Worm (Caenorhabditis elegans) whole organism, L4 larva: Measurements from ENCODE around the gene melo-1.

Experiments used
- F10B5.3 ChIP-seq: sonication (generic microtip); optimal IDR thresholded peaks from 2 replicates; lab custom pipeline; 2016; ENCODE audit warnings: mild to moderate bottlenecking, missing genetic modification characterization, missing compliant biosample characterization
- F37D6.2 ChIP-seq: sonication (generic microtip); optimal IDR thresholded peaks from 2 replicates; lab custom pipeline; 2016; ENCODE audit warnings: mild to moderate bottlenecking, missing genetic modification characterization, missing compliant biosample characterization
- F44E2.7 ChIP-seq: fragments of 200-800 bp; sonication (Bioruptor generic); IDR thresholded peaks from 2 replicates; pipeline ENCODE4 v2.1.2; 2022; ENCODE audit warnings: missing genetic modification characterization, missing compliant biosample characterization
- F49E8.2 ChIP-seq: sonication (generic microtip); optimal IDR thresholded peaks from 2 replicates; lab custom pipeline; 2016; ENCODE audit warnings: missing compliant biosample characterization, mild to moderate bottlenecking, missing genetic modification characterization, borderline replicate concordance
- R02D3.7 ChIP-seq: fragments of 150-350 bp; sonication (generic microtip); optimal IDR thresholded peaks from 3 replicates; lab custom pipeline; 2014; ENCODE audit warnings: missing biosample characterization, missing genetic modification characterization
- T20F7.1 ChIP-seq: fragments of 200-800 bp; sonication (Bioruptor generic); optimal IDR thresholded peaks from 2 replicates; lab custom pipeline; 2018; ENCODE audit warnings: mild to moderate bottlenecking, missing genetic modification characterization, missing compliant biosample characterization
- T26A8.4 ChIP-seq: fragments of 200-800 bp; sonication (Bioruptor generic); IDR thresholded peaks from 2 replicates; pipeline ENCODE4 v1.3.6; 2022; ENCODE audit warnings: missing genetic modification characterization, missing compliant biosample characterization
- ama-1 ChIP-seq: fragments of 150-350 bp; optimal IDR thresholded peaks from 2 replicates; lab custom pipeline; 2014; ENCODE audit warnings: inconsistent platforms, mixed read lengths
- ceh-20 ChIP-seq: fragments of 200-800 bp; sonication (Bioruptor generic); IDR thresholded peaks from 2 replicates; pipeline ENCODE4 v1.3.6; 2022; ENCODE audit warnings: missing genetic modification reagents, missing genetic modification characterization, missing compliant biosample characterization
- ceh-28 ChIP-seq: fragments of 150-350 bp; optimal IDR thresholded peaks from 2 replicates; lab custom pipeline; 2014; ENCODE audit warnings: missing biosample characterization, missing genetic modification reagents, missing genetic modification characterization
- ceh-32 ChIP-seq: sonication (generic microtip); optimal IDR thresholded peaks from 2 replicates; lab custom pipeline; 2016; ENCODE audit warnings: mild to moderate bottlenecking, missing genetic modification characterization, missing compliant biosample characterization; ENCODE audit not compliant: poor library complexity
- ceh-82 ChIP-seq: sonication (generic microtip); optimal IDR thresholded peaks from 2 replicates; lab custom pipeline; 2017; ENCODE audit warnings: missing biosample characterization, missing genetic modification characterization
- daf-16 ChIP-seq, 3 experiments: sonication (generic microtip); optimal IDR thresholded peaks; 2 replicates each; lab custom pipeline; 2016 to 2017; ENCODE audit warnings: missing genetic modification characterization in 3 of 3, missing genetic modification reagents in 3 of 3, mild to moderate bottlenecking in 2 of 3, missing compliant biosample characterization in 2 of 3, missing biosample characterization in 1 of 3, moderate library complexity in 1 of 3
- daf-19 ChIP-seq: fragments of 200-800 bp; sonication (Bioruptor generic); conservative IDR thresholded peaks from 2 replicates; pipeline ENCODE4 v1.3.6; 2022; ENCODE audit warnings: missing genetic modification characterization, missing compliant biosample characterization
- daf-8 ChIP-seq: fragments of 200-800 bp; sonication (Bioruptor generic); IDR thresholded peaks from 2 replicates; pipeline ENCODE4 v1.3.6; 2022; ENCODE audit warnings: missing genetic modification characterization, missing compliant biosample characterization
- dpl-1 ChIP-seq: fragments of 150-350 bp; optimal IDR thresholded peaks from 2 replicates; lab custom pipeline; 2014; ENCODE audit warnings: missing biosample characterization, missing genetic modification reagents, missing genetic modification characterization
- dve-1 ChIP-seq: sonication (generic microtip); optimal IDR thresholded peaks from 2 replicates; lab custom pipeline; 2017; ENCODE audit warnings: antibody characterized with exemption, mild to moderate bottlenecking, missing genetic modification characterization, missing compliant biosample characterization; ENCODE audit not compliant: insufficient read depth
- egl-27 ChIP-seq: sonication (generic microtip); optimal IDR thresholded peaks from 3 replicates; lab custom pipeline; 2017; ENCODE audit warnings: missing biosample characterization, missing genetic modification reagents, missing genetic modification characterization
- egl-43 ChIP-seq: fragments of 200-800 bp; sonication (Bioruptor generic); IDR thresholded peaks from 2 replicates; pipeline ENCODE4 v1.3.6; 2022; ENCODE audit warnings: missing genetic modification reagents, missing genetic modification characterization, missing compliant biosample characterization
- fkh-10 ChIP-seq: fragments of 150-350 bp; optimal IDR thresholded peaks from 2 replicates; lab custom pipeline; 2014; ENCODE audit warnings: missing biosample characterization, missing genetic modification reagents, missing genetic modification characterization
- gei-8 ChIP-seq: fragments of 200-800 bp; sonication (Bioruptor generic); optimal IDR thresholded peaks from 2 replicates; lab custom pipeline; 2018; ENCODE audit warnings: mild to moderate bottlenecking, missing genetic modification characterization, missing compliant biosample characterization
- hlh-30 ChIP-seq: sonication (generic microtip); optimal IDR thresholded peaks from 2 replicates; lab custom pipeline; 2017; ENCODE audit warnings: antibody characterized with exemption, mild to moderate bottlenecking, missing genetic modification characterization, missing compliant biosample characterization; ENCODE audit not compliant: insufficient read depth
- hmg-1.1 ChIP-seq: fragments of 200-800 bp; sonication (Bioruptor generic); IDR thresholded peaks from 2 replicates; pipeline ENCODE4 v1.3.6; 2022; ENCODE audit warnings: missing genetic modification reagents, missing genetic modification characterization, missing compliant biosample characterization
- lin-1 ChIP-seq: fragments of 200-800 bp; sonication (Bioruptor generic); IDR thresholded peaks from 2 replicates; pipeline ENCODE4 v1.3.6; 2022; ENCODE audit warnings: missing genetic modification reagents, missing genetic modification characterization, missing compliant biosample characterization
- lin-15B ChIP-seq: fragments of 150-350 bp; sonication (generic microtip); optimal IDR thresholded peaks from 3 replicates; lab custom pipeline; 2014; ENCODE audit warnings: missing biosample characterization, missing genetic modification characterization
- lin-29 ChIP-seq: fragments of 200-800 bp; sonication (Bioruptor generic); IDR thresholded peaks from 2 replicates; pipeline ENCODE4 v1.3.6; 2022; ENCODE audit warnings: missing genetic modification reagents, missing genetic modification characterization, missing compliant biosample characterization
- lin-38 ChIP-seq: fragments of 200-800 bp; sonication (Bioruptor generic); IDR thresholded peaks from 2 replicates; pipeline ENCODE4 v1.3.6; 2022; ENCODE audit warnings: missing genetic modification reagents, missing genetic modification characterization, missing compliant biosample characterization
- lin-39 ChIP-seq: fragments of 150-350 bp; optimal IDR thresholded peaks from 2 replicates; lab custom pipeline; 2014; ENCODE audit warnings: missing biosample characterization, missing genetic modification reagents, missing genetic modification characterization
- lir-3 ChIP-seq: sonication (generic microtip); optimal IDR thresholded peaks from 2 replicates; lab custom pipeline; 2016; ENCODE audit warnings: mild to moderate bottlenecking, missing genetic modification characterization, missing compliant biosample characterization
- lsy-2 ChIP-seq, 2 experiments: fragments of 150-350 bp in 1 of 2; sonication (generic microtip) in 1 of 2; optimal IDR thresholded peaks; 2 replicates each; lab custom pipeline; 2014 to 2017; ENCODE audit warnings: missing biosample characterization in 2 of 2, missing genetic modification characterization in 2 of 2
- madf-5 ChIP-seq, 2 experiments: fragments of 200-800 bp; sonication (Bioruptor generic); IDR thresholded peaks; 2 replicates each; pipeline ENCODE4 v1.3.6; 2022; ENCODE audit warnings: missing compliant biosample characterization in 2 of 2, missing genetic modification characterization in 2 of 2
- madf-9 ChIP-seq: fragments of 200-800 bp; sonication (Bioruptor generic); conservative IDR thresholded peaks from 2 replicates; pipeline ENCODE4 v1.3.6; 2022; ENCODE audit warnings: missing genetic modification reagents, missing genetic modification characterization, missing compliant biosample characterization
- mdt-29 ChIP-seq: fragments of 200-800 bp; sonication (Bioruptor generic); IDR thresholded peaks from 2 replicates; pipeline ENCODE4 v1.3.6; 2022; ENCODE audit warnings: missing genetic modification reagents, missing genetic modification characterization, missing compliant biosample characterization
- mes-2 ChIP-seq: sonication (generic microtip); optimal IDR thresholded peaks from 2 replicates; lab custom pipeline; 2016; ENCODE audit warnings: missing genotype, mild to moderate bottlenecking, missing genetic modification characterization, missing compliant biosample characterization; ENCODE audit not compliant: poor library complexity, severe bottlenecking
- mxl-2 ChIP-seq: fragments of 200-800 bp; sonication (Bioruptor generic); conservative IDR thresholded peaks from 2 replicates; pipeline ENCODE4 v1.3.6; 2022; ENCODE audit warnings: missing genetic modification reagents, missing genetic modification characterization, missing compliant biosample characterization
- nhr-111 ChIP-seq: fragments of 200-800 bp; sonication (Bioruptor generic); optimal IDR thresholded peaks from 2 replicates; lab custom pipeline; 2018; ENCODE audit warnings: mild to moderate bottlenecking, missing genetic modification characterization, missing compliant biosample characterization
- nhr-237 ChIP-seq: sonication (generic microtip); optimal IDR thresholded peaks from 2 replicates; lab custom pipeline; 2017; ENCODE audit warnings: missing biosample characterization, missing genetic modification characterization
- nhr-28 ChIP-seq: fragments of 150-350 bp; optimal IDR thresholded peaks from 2 replicates; lab custom pipeline; 2014; ENCODE audit warnings: missing biosample characterization, missing genetic modification characterization
- nhr-41 ChIP-seq: fragments of 200-800 bp; sonication (Bioruptor generic); IDR thresholded peaks from 2 replicates; pipeline ENCODE4 v1.3.6; 2022; ENCODE audit warnings: missing genetic modification reagents, missing genetic modification characterization, missing compliant biosample characterization
- nhr-48 ChIP-seq: sonication (generic microtip); optimal IDR thresholded peaks from 2 replicates; lab custom pipeline; 2016; ENCODE audit warnings: mild to moderate bottlenecking, missing genetic modification characterization, missing compliant biosample characterization
- pqm-1 ChIP-seq: sonication (generic microtip); optimal IDR thresholded peaks from 2 replicates; lab custom pipeline; 2017; ENCODE audit warnings: missing biosample characterization, missing genetic modification characterization
- sdz-12 ChIP-seq: fragments of 200-800 bp; sonication (Bioruptor generic); optimal IDR thresholded peaks from 2 replicates; lab custom pipeline; 2018; ENCODE audit warnings: mild to moderate bottlenecking, missing genetic modification characterization, missing compliant biosample characterization
- set-16 ChIP-seq: fragments of 200-800 bp; sonication (Bioruptor generic); IDR thresholded peaks from 2 replicates; pipeline ENCODE4 v1.3.6; 2022; ENCODE audit warnings: missing genetic modification reagents, missing genetic modification characterization, missing compliant biosample characterization
- snpc-1.2 ChIP-seq: fragments of 200-800 bp; sonication (Bioruptor generic); IDR thresholded peaks from 2 replicates; pipeline ENCODE4 v1.3.6; 2022; ENCODE audit warnings: missing genetic modification reagents, missing genetic modification characterization, missing compliant biosample characterization
- spr-1 ChIP-seq: sonication (generic microtip); optimal IDR thresholded peaks from 2 replicates; lab custom pipeline; 2016; ENCODE audit warnings: mild to moderate bottlenecking, missing genetic modification characterization, missing compliant biosample characterization
- tag-97 ChIP-seq: fragments of 200-800 bp; sonication (Bioruptor generic); IDR thresholded peaks from 2 replicates; pipeline ENCODE4 v1.3.6; 2022; ENCODE audit warnings: missing genetic modification characterization, missing compliant biosample characterization
- unc-62 ChIP-seq, 3 experiments: fragments of 150-350 bp in 1 of 3; sonication (generic microtip); optimal IDR thresholded peaks in 2 of 3; peaks in 1 of 3; 1 replicate in 1 of 3; 2 replicates in 2 of 3; lab custom pipeline; 2014 to 2017; ENCODE audit warnings: missing biosample characterization in 3 of 3, missing genetic modification characterization in 3 of 3, missing genetic modification reagents in 3 of 3, missing genotype in 1 of 3
- vab-7 ChIP-seq: fragments of 200-800 bp; sonication (Bioruptor generic); IDR thresholded peaks from 2 replicates; pipeline ENCODE4 v1.3.6; 2022; ENCODE audit warnings: missing genetic modification reagents, missing genetic modification characterization, missing compliant biosample characterization
- ztf-11 ChIP-seq: fragments of 150-350 bp; optimal IDR thresholded peaks from 2 replicates; lab custom pipeline; 2014; ENCODE audit warnings: missing biosample characterization, missing genetic modification characterization
- ztf-7 ChIP-seq: fragments of 150-350 bp; optimal IDR thresholded peaks from 2 replicates; lab custom pipeline; 2014; ENCODE audit warnings: missing biosample characterization, missing genetic modification characterization

Gene melo-1

ce11 chrIV:14838095-14838494, 51.3 kb downstream of the melo-1 start:
- TF ChIP-seq unc-62 (GFP tag; optimal IDR thresholded peaks at IDR 0.05 in 1 of 2; lab: Kevin White, UChicago) (no peak), unc-62 (tag; optimal IDR thresholded peaks at IDR 0.05; lab: Kevin White, UChicago) (no peak), nhr-41 (GFP tag; lab: Robert Waterston, UW) (no peak), fkh-10 (GFP tag; lab: Kevin White, UChicago) (peak; percentile 18), F37D6.2 (tag; lab: Kevin White, UChicago) (peak; percentile 62), dve-1 (tag; lab: Kevin White, UChicago) (peak; percentile 87), R02D3.7 (no peak), ama-1 (lab: Kevin White, UChicago) (no peak), pqm-1 (tag; lab: Kevin White, UChicago) (no peak), nhr-48 (peak; percentile 64), ztf-11 (tag; lab: Kevin White, UChicago) (no peak), daf-16 (GFP tag; optimal IDR thresholded peaks at IDR 0.05; lab: Kevin White, UChicago) (peak; percentile 64 to 82), daf-16 (tag; optimal IDR thresholded peaks at IDR 0.05; lab: Kevin White, UChicago) (peak; percentile 52), madf-5 (GFP tag; IDR thresholded peaks at IDR 0.05; lab: Robert Waterston, UW) (0 out of 4 replicates have a peak, but pooled peaks of 1 of the 2 experiments have one; percentile 19), set-16 (no peak), madf-9 (peak; percentile 65), F10B5.3 (peak; percentile 6), gei-8 (GFP tag; lab: Kevin White, UChicago) (no peak), tag-97 (GFP tag; lab: Robert Waterston, UW) (no peak), nhr-111 (peak; percentile 81), daf-19 (GFP tag; lab: Robert Waterston, UW) (peak; percentile 90), snpc-1.2 (GFP tag; lab: Robert Waterston, UW) (peak; percentile 99), nhr-237 (peak; percentile 20), spr-1 (tag; lab: Kevin White, UChicago) (peak; percentile 74), lin-15B (tag; lab: Kevin White, UChicago) (no peak), lir-3 (tag; lab: Kevin White, UChicago) (peak; percentile 84), sdz-12 (GFP tag; lab: Kevin White, UChicago) (no peak), vab-7 (GFP tag; lab: Robert Waterston, UW) (no peak; the same call in 1 of the 2 replicates), mes-2 (peak; percentile 84), ztf-7 (tag; lab: Kevin White, UChicago) (peak; percentile 93), ceh-28 (peak; percentile 21), F44E2.7 (GFP tag; lab: Robert Waterston, UW) (no peak; the same call in 1 of the 2 replicates), hmg-1.1 (peak; percentile 93), nhr-28 (tag; lab: Kevin White, UChicago) (peak; percentile 42), ceh-20 (GFP tag; lab: Robert Waterston, UW) (peak; percentile 85), F49E8.2 (tag; lab: Kevin White, UChicago) (peak; percentile 79), T26A8.4 (no peak), T20F7.1 (GFP tag; lab: Kevin White, UChicago) (peak; percentile 62), lin-38 (GFP tag; lab: Robert Waterston, UW) (no peak; the same call in 1 of the 2 replicates), egl-43 (GFP tag; lab: Robert Waterston, UW) (no peak), lin-39 (tag; lab: Kevin White, UChicago) (no peak), egl-27 (tag; lab: Kevin White, UChicago) (no peak), ceh-32 (no peak), lin-1 (GFP tag; lab: Robert Waterston, UW) (peak; percentile 78; the same call in 1 of the 2 replicates), ceh-82 (no peak), hlh-30 (tag; lab: Kevin White, UChicago) (peak; percentile 68), daf-8 (GFP tag; lab: Robert Waterston, UW) (no peak), lin-29 (peak; percentile 68), mxl-2 (GFP tag; lab: Robert Waterston, UW) (no peak), dpl-1 (GFP tag; lab: Kevin White, UChicago) (peak; percentile 44), mdt-29 (peak; percentile 80; the same call in 1 of the 2 replicates), lsy-2 (tag; optimal IDR thresholded peaks at IDR 0.05; lab: Kevin White, UChicago) (peak in 1 of 2 experiments; percentile 89)
